Fruit fly (Drosophila melanogaster): ENCODE measurements around the gene CG18547.

DNA sequence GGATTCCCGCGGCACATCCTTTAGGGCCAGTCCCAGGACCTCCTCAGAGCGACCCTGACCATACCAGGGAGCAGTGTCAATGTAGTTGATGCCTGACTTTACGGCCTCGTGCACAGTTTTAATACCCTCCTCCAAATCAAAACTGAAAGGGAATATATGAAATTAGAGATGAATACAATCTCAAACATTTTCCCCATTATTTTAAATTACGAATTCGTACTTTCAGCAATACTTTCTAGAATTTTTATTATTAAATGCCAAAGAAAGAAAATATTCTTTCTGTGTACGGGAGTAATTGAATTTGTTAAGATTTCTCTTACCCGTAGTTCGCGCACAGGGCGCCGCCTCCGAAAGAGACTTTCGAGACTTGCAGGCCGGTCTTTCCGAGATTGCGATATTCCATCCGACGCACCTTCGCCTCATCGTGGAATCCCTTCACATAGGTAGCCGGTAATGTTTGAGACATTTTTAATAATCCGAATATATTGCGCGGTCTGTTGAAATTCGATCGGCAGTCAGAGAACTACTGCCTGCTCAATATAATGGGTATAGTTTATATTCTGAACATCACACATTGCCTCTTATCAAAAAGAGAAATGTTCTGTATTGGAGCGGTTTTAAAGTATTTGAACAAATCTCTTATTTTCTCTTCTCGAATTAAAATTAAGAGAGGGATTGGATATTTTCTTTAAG is at the start of gene CG18547:
- no peak for TF ChIP-seq Myc (optimal IDR thresholded peaks at IDR 0.05)
- peak; percentile 31 for TF ChIP-seq Hnf4 (GFP tag; optimal IDR thresholded peaks at IDR 0.05)
- TF ChIP-seq Dif (GFP tag; optimal IDR thresholded peaks at IDR 0.05; ENCODE audit: partially characterized antibody) = peak; percentile 10
- TF ChIP-seq h (GFP tag; optimal IDR thresholded peaks at IDR 0.05) = peak; percentile 65
- peak in 1 of 2 experiments; percentile 1 for TF ChIP-seq dl (GFP tag; optimal IDR thresholded peaks at IDR 0.05; ENCODE audit: insufficient read depth in 1 of 2, partially characterized antibody in 2 of 2)

Data from whole organism, wandering third instar larva.